Worm (Caenorhabditis elegans) whole organism, L1 larva: ENCODE results near the gene F12D9.2.

Experiments
- C34B4.2 ChIP-seq: sonication (generic microtip); optimal IDR thresholded peaks from 2 replicates; lab custom pipeline; 2017; ENCODE audit warnings: mild to moderate bottlenecking, missing genetic modification characterization, missing compliant biosample characterization
- F16B12.6 ChIP-seq: fragments of 150-350 bp; optimal IDR thresholded peaks from 2 replicates; lab custom pipeline; 2014; ENCODE audit warnings: missing biosample characterization, missing genetic modification characterization
- aly-2 ChIP-seq: fragments of 150-350 bp; optimal IDR thresholded peaks from 2 replicates; lab custom pipeline; 2014; ENCODE audit warnings: missing biosample characterization, missing genetic modification characterization
- ama-1 ChIP-seq: fragments of 150-350 bp; optimal IDR thresholded peaks from 2 replicates; lab custom pipeline; 2014
- ceh-63 ChIP-seq: fragments of 200-800 bp; sonication (Bioruptor generic); optimal IDR thresholded peaks from 2 replicates; lab custom pipeline; 2018; ENCODE audit warnings: mild to moderate bottlenecking, missing genetic modification characterization, missing compliant biosample characterization
- ceh-8 ChIP-seq: fragments of 200-800 bp; sonication (Bioruptor generic); optimal IDR thresholded peaks from 2 replicates; lab custom pipeline; 2018; ENCODE audit warnings: mild to moderate bottlenecking, missing genetic modification characterization, moderate library complexity, missing compliant biosample characterization
- ceh-88 ChIP-seq: fragments of 200-800 bp; sonication (Bioruptor generic); IDR thresholded peaks from 2 replicates; pipeline ENCODE4 v1.3.6; 2022; ENCODE audit warnings: missing genetic modification characterization, missing compliant biosample characterization
- ceh-90 ChIP-seq: sonication (generic microtip); optimal IDR thresholded peaks from 2 replicates; lab custom pipeline; 2016; ENCODE audit warnings: missing genetic modification characterization, missing compliant biosample characterization
- dpl-1 ChIP-seq, 3 experiments: fragments of 150-350 bp in 2 of 3; sonication (generic microtip) in 1 of 3; optimal IDR thresholded peaks; 2 replicates each; lab custom pipeline; 2014 to 2017; ENCODE audit warnings: missing biosample characterization in 3 of 3, missing genetic modification characterization in 3 of 3, missing genetic modification reagents in 3 of 3
- dsc-1 ChIP-seq: sonication (generic microtip); optimal IDR thresholded peaks from 2 replicates; lab custom pipeline; 2016; ENCODE audit warnings: mild to moderate bottlenecking, missing genetic modification characterization, missing compliant biosample characterization
- efl-1 ChIP-seq, 4 experiments: fragments of 150-350 bp; optimal IDR thresholded peaks in 3 of 4; peaks in 1 of 4; 1 replicate in 1 of 4; 2 replicates in 3 of 4; lab custom pipeline; 2014; ENCODE audit warnings: missing biosample characterization in 2 of 4, missing genetic modification characterization in 2 of 4, missing genetic modification reagents in 2 of 4
- efl-3 ChIP-seq: fragments of 200-800 bp; sonication (Bioruptor generic); optimal IDR thresholded peaks from 2 replicates; lab custom pipeline; 2018; ENCODE audit warnings: mild to moderate bottlenecking, missing genetic modification characterization, missing compliant biosample characterization
- egl-27 ChIP-seq, 2 experiments: fragments of 150-350 bp in 1 of 2; sonication (generic microtip); optimal IDR thresholded peaks; 3 replicates each; lab custom pipeline; 2017 to 2018; ENCODE audit warnings: missing biosample characterization in 2 of 2, missing genetic modification characterization in 2 of 2, missing genetic modification reagents in 2 of 2
- elt-2 ChIP-seq: sonication (generic microtip); optimal IDR thresholded peaks from 2 replicates; lab custom pipeline; 2016; ENCODE audit warnings: missing genetic modification characterization, mild to moderate bottlenecking, inconsistent platforms, missing compliant biosample characterization, missing genetic modification reagents
- ets-5 ChIP-seq: fragments of 200-800 bp; sonication (Bioruptor generic); IDR thresholded peaks from 2 replicates; pipeline ENCODE4 v1.3.6; 2022; ENCODE audit warnings: missing genetic modification characterization, missing compliant biosample characterization
- fkh-4 ChIP-seq: sonication (generic microtip); optimal IDR thresholded peaks from 2 replicates; lab custom pipeline; 2016; ENCODE audit warnings: missing compliant biosample characterization, missing genetic modification characterization, borderline replicate concordance
- fkh-8 ChIP-seq: sonication (generic microtip); optimal IDR thresholded peaks from 2 replicates; lab custom pipeline; 2016; ENCODE audit warnings: mild to moderate bottlenecking, missing genetic modification characterization, missing compliant biosample characterization
- fos-1 ChIP-seq: fragments of 150-350 bp; optimal IDR thresholded peaks from 2 replicates; lab custom pipeline; 2014; ENCODE audit warnings: missing biosample characterization, missing genetic modification characterization
- grh-1 ChIP-seq: fragments of 200-800 bp; sonication (Bioruptor generic); IDR thresholded peaks from 2 replicates; pipeline ENCODE4 v1.3.6; 2022; ENCODE audit warnings: missing genetic modification reagents, missing genetic modification characterization, missing compliant biosample characterization
- hlh-17 ChIP-seq: fragments of 200-800 bp; sonication (Bioruptor generic); optimal IDR thresholded peaks from 2 replicates; lab custom pipeline; 2018; ENCODE audit warnings: missing genetic modification characterization, mild to moderate bottlenecking, missing compliant biosample characterization, moderate library complexity, borderline replicate concordance
- hlh-4 ChIP-seq: sonication (generic microtip); optimal IDR thresholded peaks from 2 replicates; lab custom pipeline; 2016; ENCODE audit warnings: mild to moderate bottlenecking, missing genetic modification characterization, missing compliant biosample characterization
- isw-1 ChIP-seq: fragments of 200-800 bp; sonication (Bioruptor generic); IDR thresholded peaks from 2 replicates; pipeline ENCODE4 v1.3.6; 2022; ENCODE audit warnings: missing genetic modification characterization, missing compliant biosample characterization
- jun-1 ChIP-seq: fragments of 150-350 bp; optimal IDR thresholded peaks from 2 replicates; lab custom pipeline; 2014; ENCODE audit warnings: missing biosample characterization, missing genetic modification reagents, missing genetic modification characterization
- lin-13 ChIP-seq: fragments of 150-350 bp; optimal IDR thresholded peaks from 2 replicates; lab custom pipeline; 2014; ENCODE audit warnings: missing biosample characterization, missing genetic modification reagents, missing genetic modification characterization
- lin-14 ChIP-seq: fragments of 200-800 bp; sonication (Bioruptor generic); optimal IDR thresholded peaks from 2 replicates; lab custom pipeline; 2018; ENCODE audit warnings: mild to moderate bottlenecking, missing genetic modification characterization, moderate library complexity, missing compliant biosample characterization
- lin-15B ChIP-seq: fragments of 150-350 bp; sonication (generic microtip); optimal IDR thresholded peaks from 3 replicates; lab custom pipeline; 2014; ENCODE audit warnings: missing biosample characterization, missing genetic modification characterization
- lin-39 ChIP-seq: fragments of 150-350 bp; optimal IDR thresholded peaks from 2 replicates; lab custom pipeline; 2014; ENCODE audit warnings: missing biosample characterization, missing genetic modification reagents, missing genetic modification characterization
- lsy-2 ChIP-seq, 2 experiments: fragments of 150-350 bp; optimal IDR thresholded peaks; 2 replicates each; lab custom pipeline; 2014; ENCODE audit warnings: missing biosample characterization in 2 of 2, missing genetic modification characterization in 2 of 2
- mab-9 ChIP-seq: fragments of 200-800 bp; sonication (Bioruptor generic); IDR thresholded peaks from 2 replicates; pipeline ENCODE4 v1.3.6; 2022; ENCODE audit warnings: missing genetic modification reagents, missing genetic modification characterization, missing compliant biosample characterization
- mdl-1 ChIP-seq, 2 experiments: fragments of 150-350 bp; optimal IDR thresholded peaks; 2 replicates each; lab custom pipeline; 2014 to 2017; ENCODE audit warnings: missing biosample characterization in 2 of 2, missing genetic modification characterization in 2 of 2, inconsistent platforms in 1 of 2
- nhr-11 ChIP-seq: fragments of 150-350 bp; optimal IDR thresholded peaks from 2 replicates; lab custom pipeline; 2014; ENCODE audit warnings: missing biosample characterization, missing genetic modification characterization
- nhr-19 ChIP-seq: fragments of 200-800 bp; sonication (Bioruptor generic); conservative IDR thresholded peaks from 2 replicates; pipeline ENCODE4 v1.3.6; 2022; ENCODE audit warnings: missing genetic modification characterization, missing compliant biosample characterization
- nhr-20 ChIP-seq: sonication (generic microtip); optimal IDR thresholded peaks from 2 replicates; lab custom pipeline; 2016; ENCODE audit warnings: mild to moderate bottlenecking, missing genetic modification characterization, missing compliant biosample characterization
- nhr-237 ChIP-seq: fragments of 150-350 bp; optimal IDR thresholded peaks from 2 replicates; lab custom pipeline; 2014; ENCODE audit warnings: missing biosample characterization, missing genetic modification characterization
- nhr-28 ChIP-seq: fragments of 150-350 bp; optimal IDR thresholded peaks from 2 replicates; lab custom pipeline; 2014; ENCODE audit warnings: missing biosample characterization, missing genetic modification characterization
- nhr-47 ChIP-seq: sonication (generic microtip); optimal IDR thresholded peaks from 2 replicates; lab custom pipeline; 2016; ENCODE audit warnings: mild to moderate bottlenecking, missing genetic modification characterization, moderate library complexity, missing compliant biosample characterization
- nhr-76 ChIP-seq: sonication (generic microtip); optimal IDR thresholded peaks from 2 replicates; lab custom pipeline; 2017; ENCODE audit warnings: missing biosample characterization, missing genetic modification characterization
- pag-3 ChIP-seq: sonication (generic microtip); optimal IDR thresholded peaks from 2 replicates; lab custom pipeline; 2017; ENCODE audit warnings: missing genetic modification characterization, mild to moderate bottlenecking, missing compliant biosample characterization, antibody characterized with exemption, borderline replicate concordance; ENCODE audit not compliant: insufficient read depth
- pax-3 ChIP-seq: fragments of 200-800 bp; sonication (Bioruptor generic); optimal IDR thresholded peaks from 2 replicates; lab custom pipeline; 2018; ENCODE audit warnings: mild to moderate bottlenecking, missing genetic modification characterization, moderate library complexity, missing compliant biosample characterization
- rnt-1 ChIP-seq: sonication (generic microtip); optimal IDR thresholded peaks from 2 replicates; lab custom pipeline; 2016; ENCODE audit warnings: mild to moderate bottlenecking, missing genetic modification characterization, moderate library complexity, missing compliant biosample characterization
- snpc-4 ChIP-seq: fragments of 150-350 bp; optimal IDR thresholded peaks from 2 replicates; lab custom pipeline; 2014; ENCODE audit warnings: missing biosample characterization, missing genetic modification characterization
- snu-23 ChIP-seq: sonication (generic microtip); optimal IDR thresholded peaks from 2 replicates; lab custom pipeline; 2016; ENCODE audit warnings: missing genetic modification characterization, missing compliant biosample characterization
- sptf-1 ChIP-seq: fragments of 150-350 bp; optimal IDR thresholded peaks from 2 replicates; lab custom pipeline; 2014; ENCODE audit warnings: missing biosample characterization, missing genetic modification characterization
- swsn-7 ChIP-seq: sonication (generic microtip); optimal IDR thresholded peaks from 2 replicates; lab custom pipeline; 2016; ENCODE audit warnings: missing genetic modification characterization, missing compliant biosample characterization
- unc-130 ChIP-seq: fragments of 150-350 bp; optimal IDR thresholded peaks from 2 replicates; lab custom pipeline; 2017; ENCODE audit warnings: missing biosample characterization, missing genetic modification characterization, inconsistent platforms
- unc-30 ChIP-seq: sonication (generic microtip); optimal IDR thresholded peaks from 2 replicates; lab custom pipeline; 2017; ENCODE audit warnings: missing biosample characterization, missing genetic modification characterization
- unc-98 ChIP-seq: fragments of 200-800 bp; sonication (Bioruptor generic); IDR thresholded peaks from 2 replicates; pipeline ENCODE4 v1.3.6; 2022; ENCODE audit warnings: missing genetic modification characterization, missing compliant biosample characterization
- xbp-1 ChIP-seq: sonication (generic microtip); optimal IDR thresholded peaks from 2 replicates; lab custom pipeline; 2016; ENCODE audit warnings: missing genetic modification characterization, missing compliant biosample characterization
- zag-1 ChIP-seq: fragments of 150-350 bp; optimal IDR thresholded peaks from 2 replicates; lab custom pipeline; 2014; ENCODE audit warnings: missing biosample characterization, missing genetic modification characterization
- zip-4 ChIP-seq: fragments of 200-800 bp; sonication (Bioruptor generic); optimal IDR thresholded peaks from 2 replicates; lab custom pipeline; 2018; ENCODE audit warnings: mild to moderate bottlenecking, missing genetic modification characterization, moderate library complexity, missing compliant biosample characterization
- ztf-11 ChIP-seq, 2 experiments: sonication (generic microtip); optimal IDR thresholded peaks; 2 replicates each; lab custom pipeline; 2016 to 2017; ENCODE audit warnings: missing genetic modification characterization in 2 of 2, missing biosample characterization in 1 of 2, missing compliant biosample characterization in 1 of 2
- ztf-4 ChIP-seq: fragments of 150-350 bp; optimal IDR thresholded peaks from 2 replicates; lab custom pipeline; 2014; ENCODE audit warnings: missing biosample characterization, missing genetic modification characterization

The F12D9.2 gene

DNA sequence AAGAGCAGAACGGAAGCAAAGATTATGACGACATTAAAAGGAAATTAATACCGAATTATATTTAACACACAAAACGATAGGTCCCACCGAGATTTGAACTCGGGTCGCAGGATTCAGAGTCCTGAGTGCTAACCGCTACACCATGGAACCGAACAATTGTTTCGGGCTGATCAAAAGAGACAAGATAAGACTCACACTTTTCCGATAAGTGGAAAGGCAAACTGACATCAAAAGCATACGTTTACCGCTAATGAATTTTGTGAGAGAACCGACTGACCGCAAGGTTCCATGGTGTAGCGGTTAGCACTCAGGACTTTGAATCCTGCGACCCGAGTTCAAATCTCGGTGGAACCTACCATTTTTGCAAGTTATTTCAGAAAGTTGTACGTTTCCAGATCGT lies 38.1 kb downstream of the F12D9.2 start (continued):
- no peak for TF ChIP-seq nhr-237 (tag; lab: Kevin White, UChicago)
- TF ChIP-seq F16B12.6 = no peak
- TF ChIP-seq nhr-11 = no peak
- no peak for TF ChIP-seq efl-1 (optimal IDR thresholded peaks at IDR 0.05; lab: Kevin White, UChicago)
- TF ChIP-seq efl-1 (GFP tag; optimal IDR thresholded peaks at IDR 0.05 in 1 of 2; lab: Kevin White, UChicago) = no peak
- no peak for TF ChIP-seq mdl-1 (tag; optimal IDR thresholded peaks at IDR 0.05; lab: Kevin White, UChicago)
- TF ChIP-seq dsc-1 = no peak
- TF ChIP-seq ama-1 (lab: Kevin White, UChicago) = no peak
- no peak for TF ChIP-seq lin-13 (GFP tag; lab: Kevin White, UChicago)
- no peak for TF ChIP-seq ceh-90 (tag; lab: Kevin White, UChicago)
- no peak for TF ChIP-seq fkh-4 (tag; lab: Kevin White, UChicago)
- TF ChIP-seq fkh-8 (tag; lab: Kevin White, UChicago) = no peak
- TF ChIP-seq aly-2 = no peak
- no peak for TF ChIP-seq ztf-4 (tag; lab: Kevin White, UChicago)
- TF ChIP-seq fos-1 (tag; lab: Kevin White, UChicago) = no peak
- no peak for TF ChIP-seq unc-30
- TF ChIP-seq zip-4 (GFP tag; lab: Kevin White, UChicago) = no peak
- TF ChIP-seq lsy-2 (tag; optimal IDR thresholded peaks at IDR 0.05; lab: Kevin White, UChicago) = peak; percentile 6 to 39
- TF ChIP-seq snu-23 (GFP tag; lab: Kevin White, UChicago) = peak; percentile 50
- peak; percentile 8 for TF ChIP-seq unc-130
- TF ChIP-seq efl-3 = no peak
- TF ChIP-seq pax-3 = no peak
- TF ChIP-seq ceh-88 (GFP tag; lab: Robert Waterston, UW) = no peak
- no peak for TF ChIP-seq nhr-28 (tag; lab: Kevin White, UChicago)
- peak; percentile 33 for TF ChIP-seq elt-2 (tag; lab: Kevin White, UChicago)
- no peak for TF ChIP-seq mab-9 (GFP tag; lab: Robert Waterston, UW)
- peak; percentile 73 for TF ChIP-seq rnt-1 (tag; lab: Kevin White, UChicago)
- TF ChIP-seq jun-1 (tag; lab: Kevin White, UChicago) = no peak
- TF ChIP-seq egl-27 (tag; optimal IDR thresholded peaks at IDR 0.05; lab: Kevin White, UChicago) = no peak
- no peak for TF ChIP-seq xbp-1 (tag; lab: Kevin White, UChicago)
- no peak for TF ChIP-seq C34B4.2
- TF ChIP-seq nhr-20 = peak; percentile 54
- TF ChIP-seq hlh-17 (GFP tag; lab: Kevin White, UChicago) = no peak
- TF ChIP-seq unc-98 (GFP tag; lab: Robert Waterston, UW) = no peak
- no peak for TF ChIP-seq dpl-1 (GFP tag; optimal IDR thresholded peaks at IDR 0.05; lab: Kevin White, UChicago)
- TF ChIP-seq ceh-8 (GFP tag; lab: Kevin White, UChicago) = no peak
- no peak for TF ChIP-seq pag-3
- TF ChIP-seq isw-1 (GFP tag; lab: Robert Waterston, UW) = no peak
- TF ChIP-seq lin-15B (tag; lab: Kevin White, UChicago) = no peak
- TF ChIP-seq nhr-47 (tag; lab: Kevin White, UChicago) = peak; percentile 54
- no peak for TF ChIP-seq ets-5 (GFP tag; lab: Robert Waterston, UW)
- TF ChIP-seq nhr-19 (GFP tag; lab: Robert Waterston, UW) = peak; percentile 62
- no peak for TF ChIP-seq snpc-4 (tag; lab: Kevin White, UChicago)
- no peak for TF ChIP-seq lin-39 (tag; lab: Kevin White, UChicago)
- TF ChIP-seq zag-1 (tag; lab: Kevin White, UChicago) = no peak
- TF ChIP-seq nhr-76 (tag; lab: Kevin White, UChicago) = no peak
- TF ChIP-seq lin-14 (GFP tag; lab: Kevin White, UChicago) = peak; percentile 26
- TF ChIP-seq hlh-4 = no peak
- TF ChIP-seq ceh-63 (GFP tag; lab: Kevin White, UChicago) = no peak
- TF ChIP-seq swsn-7 (tag; lab: Kevin White, UChicago) = no peak
- no peak for TF ChIP-seq ztf-11 (tag; optimal IDR thresholded peaks at IDR 0.05; lab: Kevin White, UChicago)
- no peak for TF ChIP-seq sptf-1 (tag; lab: Kevin White, UChicago)
- no peak for TF ChIP-seq grh-1
